Worm (Caenorhabditis elegans): ENCODE results near the gene abu-6.
A peak's percentile ranks its signal among the peaks of the same experiment; 100 is the strongest.

Gene abu-6

DNA sequence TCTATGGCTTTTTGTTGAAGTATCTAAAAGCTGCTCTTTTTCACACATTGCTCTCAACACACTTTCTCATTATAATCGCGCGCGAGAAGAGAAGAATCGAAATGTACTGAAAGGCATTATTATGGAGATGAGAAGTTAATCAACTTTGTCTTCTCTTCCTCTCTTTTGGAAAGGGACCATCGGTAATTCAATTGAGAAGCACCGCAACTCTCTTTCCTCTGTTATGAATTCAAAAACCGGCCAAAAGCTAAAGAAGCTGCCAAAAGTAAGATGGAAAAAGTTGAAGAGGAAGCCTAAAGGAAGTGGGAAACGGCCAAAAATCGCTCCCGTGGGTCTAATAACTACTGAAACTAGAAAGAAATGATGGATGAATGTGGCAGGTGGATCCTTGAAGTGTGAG is 38.5 kb upstream of the abu-6 start:
- TF ChIP-seq irx-1 (tag; optimal IDR thresholded peaks at IDR 0.05) (no peak), sox-4 (tag; optimal IDR thresholded peaks at IDR 0.05) (no peak), swsn-7 (tag; optimal IDR thresholded peaks at IDR 0.05) (no peak), isw-1 (GFP tag; IDR thresholded peaks at IDR 0.05) (no peak), aha-1 (tag; optimal IDR thresholded peaks at IDR 0.05) (no peak), efl-3 (GFP tag; optimal IDR thresholded peaks at IDR 0.05) (no peak), fkh-10 (GFP tag; optimal IDR thresholded peaks at IDR 0.05) (peak; percentile 44), ets-5 (GFP tag; IDR thresholded peaks at IDR 0.05) (no peak), lin-15B (tag; optimal IDR thresholded peaks at IDR 0.05) (no peak), aly-2 (tag; optimal IDR thresholded peaks at IDR 0.05) (no peak), rnt-1 (tag; optimal IDR thresholded peaks at IDR 0.05) (no peak), elt-3 (tag; optimal IDR thresholded peaks at IDR 0.05) (no peak), vab-15 (tag; optimal IDR thresholded peaks at IDR 0.05) (no peak), dsc-1 (tag; optimal IDR thresholded peaks at IDR 0.05) (no peak), mef-2 (tag; optimal IDR thresholded peaks at IDR 0.05) (no peak), lin-39 (tag; optimal IDR thresholded peaks at IDR 0.05) (no peak), alr-1 (tag; optimal IDR thresholded peaks at IDR 0.05; ENCODE audit: borderline replicate concordance) (no peak), nhr-47 (tag; optimal IDR thresholded peaks at IDR 0.05) (peak; percentile 3), sup-37 (GFP tag; optimal IDR thresholded peaks at IDR 0.05) (no peak), nhr-11 (tag; optimal IDR thresholded peaks at IDR 0.05) (no peak), lin-13 (GFP tag; optimal IDR thresholded peaks at IDR 0.05) (no peak), tbx-2 (tag; optimal IDR thresholded peaks at IDR 0.05) (no peak), nhr-19 (GFP tag; conservative IDR thresholded peaks at IDR 0.05) (no peak), blmp-1 (tag; optimal IDR thresholded peaks at IDR 0.05) (no peak), ces-1 (GFP tag; optimal IDR thresholded peaks at IDR 0.05) (peak; percentile 76), nhr-90 (tag; optimal IDR thresholded peaks at IDR 0.05; ENCODE audit: poor library complexity) (no peak), ceh-63 (GFP tag; optimal IDR thresholded peaks at IDR 0.05) (no peak), nhr-77 (tag; optimal IDR thresholded peaks at IDR 0.05) (no peak), ceh-88 (GFP tag; IDR thresholded peaks at IDR 0.05) (no peak), ceh-8 (GFP tag; optimal IDR thresholded peaks at IDR 0.05) (peak; percentile 31), pag-3 (tag; optimal IDR thresholded peaks at IDR 0.05; ENCODE audit: borderline replicate concordance, insufficient read depth) (no peak), zip-4 (GFP tag; optimal IDR thresholded peaks at IDR 0.05) (no peak), ztf-4 (tag; optimal IDR thresholded peaks at IDR 0.05) (no peak), lin-14 (GFP tag; optimal IDR thresholded peaks at IDR 0.05) (peak; percentile 49), ama-1 (optimal IDR thresholded peaks at IDR 0.05) (no peak), fos-1 (tag; optimal IDR thresholded peaks at IDR 0.05) (no peak), tlp-1 (tag; optimal IDR thresholded peaks at IDR 0.05) (no peak), sptf-1 (tag; optimal IDR thresholded peaks at IDR 0.05) (no peak), grh-1 (GFP tag; IDR thresholded peaks at IDR 0.05) (no peak), hlh-17 (GFP tag; optimal IDR thresholded peaks at IDR 0.05; ENCODE audit: borderline replicate concordance) (no peak), jun-1 (tag; optimal IDR thresholded peaks at IDR 0.05) (no peak), nhr-12 (tag; optimal IDR thresholded peaks at IDR 0.05) (no peak), pax-3 (tag; optimal IDR thresholded peaks at IDR 0.05) (no peak), nhr-71 (tag; optimal IDR thresholded peaks at IDR 0.05) (peak; percentile 14), lsy-2 (tag; optimal IDR thresholded peaks at IDR 0.05) (no peak)

DNA sequence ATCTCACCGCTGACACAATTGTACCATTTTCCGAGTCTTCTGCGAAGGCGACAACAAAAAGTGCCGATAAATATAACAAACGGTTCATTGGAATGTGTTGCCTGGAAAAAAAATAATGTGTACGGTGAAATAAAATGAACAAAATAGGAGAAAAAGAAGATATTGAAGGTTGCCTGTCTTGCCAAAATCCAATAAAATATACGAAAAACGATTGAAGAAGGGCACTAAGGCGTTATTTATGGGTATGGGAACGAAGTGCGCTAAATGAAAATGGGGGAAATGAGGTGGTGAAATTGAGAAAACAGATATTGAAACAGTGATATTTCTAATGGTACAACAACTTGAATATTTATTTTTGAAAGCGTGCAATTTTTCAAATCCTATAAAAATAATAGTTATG is 36.5 kb upstream of the abu-6 start, which contains the start of gene Y47A7.2:
TSS of gene Y47A7.2 (minus strand) at position 101 of the 400 bp plus-strand sequence.
- TF ChIP-seq efl-3 (GFP tag; optimal IDR thresholded peaks at IDR 0.05) (no peak), lin-39 (tag; optimal IDR thresholded peaks at IDR 0.05) (no peak), unc-62 (GFP tag; optimal IDR thresholded peaks at IDR 0.05) (no peak), nhr-12 (tag; optimal IDR thresholded peaks at IDR 0.05) (no peak), isw-1 (GFP tag; IDR thresholded peaks at IDR 0.05) (no peak), rnt-1 (tag; optimal IDR thresholded peaks at IDR 0.05) (no peak), nhr-47 (tag; optimal IDR thresholded peaks at IDR 0.05) (no peak), aly-2 (tag; optimal IDR thresholded peaks at IDR 0.05) (no peak), swsn-7 (tag; optimal IDR thresholded peaks at IDR 0.05) (no peak), tbx-2 (tag; optimal IDR thresholded peaks at IDR 0.05) (no peak), elt-2 (tag; optimal IDR thresholded peaks at IDR 0.05) (no peak)
